Worm (Caenorhabditis elegans) whole organism, L4 larva: ENCODE data around the gene F59B10.2.
A peak's percentile ranks its signal among the peaks of the same experiment; 100 is the strongest.

Source experiments
- D1046.2 ChIP-seq: fragments of 200-800 bp; sonication (Bioruptor generic); IDR thresholded peaks from 2 replicates; pipeline ENCODE4 v1.3.6; 2022; ENCODE audit warnings: missing genetic modification characterization, missing compliant biosample characterization
- F26F4.8 ChIP-seq: fragments of 200-800 bp; sonication (Bioruptor generic); conservative IDR thresholded peaks from 2 replicates; pipeline ENCODE4 v1.3.6; 2022; ENCODE audit warnings: missing genetic modification characterization, missing compliant biosample characterization
- F49E8.2 ChIP-seq: sonication (generic microtip); optimal IDR thresholded peaks from 2 replicates; lab custom pipeline; 2016; ENCODE audit warnings: missing compliant biosample characterization, mild to moderate bottlenecking, missing genetic modification characterization, borderline replicate concordance
- T26A8.4 ChIP-seq: fragments of 200-800 bp; sonication (Bioruptor generic); IDR thresholded peaks from 2 replicates; pipeline ENCODE4 v1.3.6; 2022; ENCODE audit warnings: missing genetic modification characterization, missing compliant biosample characterization
- Y48G9A.11 ChIP-seq: fragments of 200-800 bp; sonication (Bioruptor generic); IDR thresholded peaks from 2 replicates; pipeline ENCODE4 v1.3.6; 2022; ENCODE audit warnings: missing genetic modification reagents, missing genetic modification characterization, missing compliant biosample characterization
- arid-1 ChIP-seq: fragments of 200-800 bp; sonication (Bioruptor generic); conservative IDR thresholded peaks from 2 replicates; pipeline ENCODE4 v1.3.6; 2022; ENCODE audit warnings: missing genetic modification reagents, missing genetic modification characterization, missing compliant biosample characterization
- ceh-20 ChIP-seq: fragments of 200-800 bp; sonication (Bioruptor generic); IDR thresholded peaks from 2 replicates; pipeline ENCODE4 v1.3.6; 2022; ENCODE audit warnings: missing genetic modification reagents, missing genetic modification characterization, missing compliant biosample characterization
- ceh-32 ChIP-seq: sonication (generic microtip); optimal IDR thresholded peaks from 2 replicates; lab custom pipeline; 2016; ENCODE audit warnings: mild to moderate bottlenecking, missing genetic modification characterization, missing compliant biosample characterization; ENCODE audit not compliant: poor library complexity
- ceh-62 ChIP-seq: sonication (generic microtip); optimal IDR thresholded peaks from 2 replicates; lab custom pipeline; 2017; ENCODE audit warnings: missing biosample characterization, missing genetic modification characterization
- daf-16 ChIP-seq, 3 experiments: sonication (generic microtip); optimal IDR thresholded peaks; 2 replicates each; lab custom pipeline; 2016 to 2017; ENCODE audit warnings: missing genetic modification characterization in 3 of 3, missing genetic modification reagents in 3 of 3, mild to moderate bottlenecking in 2 of 3, missing compliant biosample characterization in 2 of 3, missing biosample characterization in 1 of 3, moderate library complexity in 1 of 3
- dmd-6 ChIP-seq: fragments of 200-800 bp; sonication (Bioruptor generic); IDR thresholded peaks from 2 replicates; pipeline ENCODE4 v1.3.6; 2022; ENCODE audit warnings: missing genetic modification reagents, missing genetic modification characterization, missing compliant biosample characterization
- dmd-8 ChIP-seq: fragments of 200-800 bp; sonication (Bioruptor generic); IDR thresholded peaks from 2 replicates; pipeline ENCODE4 v1.3.6; 2022; ENCODE audit warnings: missing genetic modification characterization, missing compliant biosample characterization
- dmd-9 ChIP-seq: fragments of 200-800 bp; sonication (Bioruptor generic); IDR thresholded peaks from 2 replicates; pipeline ENCODE4 v1.3.6; 2022; ENCODE audit warnings: missing genetic modification reagents, missing genetic modification characterization, missing compliant biosample characterization
- egl-27 ChIP-seq: sonication (generic microtip); optimal IDR thresholded peaks from 3 replicates; lab custom pipeline; 2017; ENCODE audit warnings: missing biosample characterization, missing genetic modification reagents, missing genetic modification characterization
- egl-43 ChIP-seq: fragments of 200-800 bp; sonication (Bioruptor generic); IDR thresholded peaks from 2 replicates; pipeline ENCODE4 v1.3.6; 2022; ENCODE audit warnings: missing genetic modification reagents, missing genetic modification characterization, missing compliant biosample characterization
- fos-1 ChIP-seq: fragments of 150-350 bp; optimal IDR thresholded peaks from 2 replicates; lab custom pipeline; 2014; ENCODE audit warnings: missing biosample characterization, missing genetic modification characterization
- hlh-11 ChIP-seq: fragments of 200-800 bp; sonication (Bioruptor generic); optimal IDR thresholded peaks from 2 replicates; lab custom pipeline; 2018; ENCODE audit warnings: mild to moderate bottlenecking, missing genetic modification characterization, missing compliant biosample characterization
- hlh-30 ChIP-seq: sonication (generic microtip); optimal IDR thresholded peaks from 2 replicates; lab custom pipeline; 2017; ENCODE audit warnings: antibody characterized with exemption, mild to moderate bottlenecking, missing genetic modification characterization, missing compliant biosample characterization; ENCODE audit not compliant: insufficient read depth
- lin-15B ChIP-seq: fragments of 150-350 bp; sonication (generic microtip); optimal IDR thresholded peaks from 3 replicates; lab custom pipeline; 2014; ENCODE audit warnings: missing biosample characterization, missing genetic modification characterization
- lin-29 ChIP-seq: fragments of 200-800 bp; sonication (Bioruptor generic); IDR thresholded peaks from 2 replicates; pipeline ENCODE4 v1.3.6; 2022; ENCODE audit warnings: missing genetic modification reagents, missing genetic modification characterization, missing compliant biosample characterization
- lin-38 ChIP-seq: fragments of 200-800 bp; sonication (Bioruptor generic); IDR thresholded peaks from 2 replicates; pipeline ENCODE4 v1.3.6; 2022; ENCODE audit warnings: missing genetic modification reagents, missing genetic modification characterization, missing compliant biosample characterization
- lin-39 ChIP-seq: fragments of 150-350 bp; optimal IDR thresholded peaks from 2 replicates; lab custom pipeline; 2014; ENCODE audit warnings: missing biosample characterization, missing genetic modification reagents, missing genetic modification characterization
- lir-3 ChIP-seq: sonication (generic microtip); optimal IDR thresholded peaks from 2 replicates; lab custom pipeline; 2016; ENCODE audit warnings: mild to moderate bottlenecking, missing genetic modification characterization, missing compliant biosample characterization
- lsy-2 ChIP-seq, 2 experiments: fragments of 150-350 bp in 1 of 2; sonication (generic microtip) in 1 of 2; optimal IDR thresholded peaks; 2 replicates each; lab custom pipeline; 2014 to 2017; ENCODE audit warnings: missing biosample characterization in 2 of 2, missing genetic modification characterization in 2 of 2
- madf-9 ChIP-seq: fragments of 200-800 bp; sonication (Bioruptor generic); conservative IDR thresholded peaks from 2 replicates; pipeline ENCODE4 v1.3.6; 2022; ENCODE audit warnings: missing genetic modification reagents, missing genetic modification characterization, missing compliant biosample characterization
- mdl-1 ChIP-seq, 2 experiments: fragments of 150-350 bp in 1 of 2; sonication (generic microtip) in 1 of 2; optimal IDR thresholded peaks; 2 replicates each; lab custom pipeline; 2014 to 2017; ENCODE audit warnings: missing biosample characterization in 2 of 2, missing genetic modification characterization in 2 of 2
- mep-1 ChIP-seq: fragments of 150-350 bp; sonication (generic microtip); optimal IDR thresholded peaks from 3 replicates; lab custom pipeline; 2014; ENCODE audit warnings: missing biosample characterization, missing genetic modification characterization
- mes-2 ChIP-seq: sonication (generic microtip); optimal IDR thresholded peaks from 2 replicates; lab custom pipeline; 2016; ENCODE audit warnings: missing genotype, mild to moderate bottlenecking, missing genetic modification characterization, missing compliant biosample characterization; ENCODE audit not compliant: poor library complexity, severe bottlenecking
- mxl-2 ChIP-seq: fragments of 200-800 bp; sonication (Bioruptor generic); conservative IDR thresholded peaks from 2 replicates; pipeline ENCODE4 v1.3.6; 2022; ENCODE audit warnings: missing genetic modification reagents, missing genetic modification characterization, missing compliant biosample characterization
- nhr-237 ChIP-seq: sonication (generic microtip); optimal IDR thresholded peaks from 2 replicates; lab custom pipeline; 2017; ENCODE audit warnings: missing biosample characterization, missing genetic modification characterization
- nhr-25 ChIP-seq: sonication (generic microtip); optimal IDR thresholded peaks from 2 replicates; lab custom pipeline; 2017; ENCODE audit warnings: missing genetic modification characterization, mild to moderate bottlenecking, missing compliant biosample characterization, antibody characterized with exemption, moderate library complexity, borderline replicate concordance; ENCODE audit not compliant: insufficient read depth
- nhr-41 ChIP-seq: fragments of 200-800 bp; sonication (Bioruptor generic); IDR thresholded peaks from 2 replicates; pipeline ENCODE4 v1.3.6; 2022; ENCODE audit warnings: missing genetic modification reagents, missing genetic modification characterization, missing compliant biosample characterization
- nhr-48 ChIP-seq: sonication (generic microtip); optimal IDR thresholded peaks from 2 replicates; lab custom pipeline; 2016; ENCODE audit warnings: mild to moderate bottlenecking, missing genetic modification characterization, missing compliant biosample characterization
- nhr-6 ChIP-seq: fragments of 150-350 bp; optimal IDR thresholded peaks from 2 replicates; lab custom pipeline; 2014; ENCODE audit warnings: missing biosample characterization, missing genetic modification characterization
- pha-4 ChIP-seq, 2 experiments: fragments of 150-350 bp in 1 of 2; fragments of 200-800 bp in 1 of 2; sonication (Bioruptor generic) in 1 of 2; IDR thresholded peaks in 1 of 2; optimal IDR thresholded peaks in 1 of 2; 2 replicates each; pipeline versions ENCODE4 v1.3.6 to Lab custom; 2014 to 2022; ENCODE audit warnings: missing genetic modification characterization in 2 of 2, missing genetic modification reagents in 2 of 2, missing biosample characterization in 1 of 2, missing compliant biosample characterization in 1 of 2
- pqm-1 ChIP-seq: sonication (generic microtip); optimal IDR thresholded peaks from 2 replicates; lab custom pipeline; 2017; ENCODE audit warnings: missing biosample characterization, missing genetic modification characterization
- set-16 ChIP-seq: fragments of 200-800 bp; sonication (Bioruptor generic); IDR thresholded peaks from 2 replicates; pipeline ENCODE4 v1.3.6; 2022; ENCODE audit warnings: missing genetic modification reagents, missing genetic modification characterization, missing compliant biosample characterization
- tag-97 ChIP-seq: fragments of 200-800 bp; sonication (Bioruptor generic); IDR thresholded peaks from 2 replicates; pipeline ENCODE4 v1.3.6; 2022; ENCODE audit warnings: missing genetic modification characterization, missing compliant biosample characterization
- tra-1 ChIP-seq: fragments of 200-800 bp; sonication (Bioruptor generic); IDR thresholded peaks from 2 replicates; pipeline ENCODE4 v1.3.6; 2022; ENCODE audit warnings: missing genetic modification reagents, missing genetic modification characterization, missing compliant biosample characterization
- unc-39 ChIP-seq: sonication (generic microtip); optimal IDR thresholded peaks from 2 replicates; lab custom pipeline; 2017; ENCODE audit warnings: missing biosample characterization, missing genetic modification characterization
- unc-62 ChIP-seq, 3 experiments: fragments of 150-350 bp in 1 of 3; sonication (generic microtip); optimal IDR thresholded peaks in 2 of 3; peaks in 1 of 3; 1 replicate in 1 of 3; 2 replicates in 2 of 3; lab custom pipeline; 2014 to 2017; ENCODE audit warnings: missing biosample characterization in 3 of 3, missing genetic modification characterization in 3 of 3, missing genetic modification reagents in 3 of 3, missing genotype in 1 of 3
- ztf-11 ChIP-seq: fragments of 150-350 bp; optimal IDR thresholded peaks from 2 replicates; lab custom pipeline; 2014; ENCODE audit warnings: missing biosample characterization, missing genetic modification characterization

F59B10.2 gene

DNA sequence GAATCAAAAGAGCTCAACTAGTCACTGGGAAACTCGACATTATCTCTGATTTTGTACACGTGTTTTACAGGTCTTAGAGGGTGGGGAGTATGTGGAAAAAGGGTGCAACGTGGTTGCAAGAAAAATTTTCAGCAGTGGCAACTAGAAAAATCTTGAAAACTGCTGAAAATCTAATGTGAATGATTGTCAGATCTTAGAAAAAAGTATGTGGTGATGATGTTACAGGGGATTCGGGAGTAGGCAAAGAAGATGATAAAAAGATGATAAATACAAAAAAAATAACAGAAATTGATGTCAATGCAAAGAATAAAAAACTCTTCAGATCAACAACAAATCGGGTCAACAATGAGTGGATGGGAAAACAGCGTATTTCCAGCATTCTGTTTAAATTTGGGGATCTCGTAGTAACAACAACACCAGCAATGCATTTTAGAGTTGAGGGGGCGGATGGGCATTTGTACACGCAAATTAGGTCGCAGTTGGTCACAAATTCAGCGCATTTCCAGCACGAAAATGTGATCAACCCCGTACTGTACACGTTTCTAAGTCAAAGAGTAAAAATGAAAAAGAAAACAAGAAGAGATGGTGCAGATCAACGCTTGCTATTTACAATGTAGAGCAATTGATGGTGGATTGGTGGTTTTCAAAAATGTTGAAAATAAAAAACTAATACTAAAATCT lies 34.0 kb upstream of the F59B10.2 start (continued):
- no peak for TF ChIP-seq mdl-1 (tag; optimal IDR thresholded peaks at IDR 0.05; lab: Kevin White, UChicago)
- no peak for TF ChIP-seq nhr-48 (tag; lab: Kevin White, UChicago)
- TF ChIP-seq lir-3 (tag; lab: Kevin White, UChicago), result no peak
- TF ChIP-seq ztf-11 (tag; lab: Kevin White, UChicago), result no peak
- TF ChIP-seq dmd-9 (GFP tag; lab: Robert Waterston, UW), result no peak
- TF ChIP-seq hlh-11 (tag; lab: Kevin White, UChicago), result no peak
- TF ChIP-seq lsy-2 (tag; optimal IDR thresholded peaks at IDR 0.05; lab: Kevin White, UChicago), result peak in 1 of 2 experiments; percentile 2
- no peak for TF ChIP-seq dmd-8 (GFP tag; lab: Robert Waterston, UW)
- TF ChIP-seq lin-29 (GFP tag; lab: Robert Waterston, UW), result peak; percentile 37; the same call in 1 of the 2 replicates
- TF ChIP-seq mep-1 (tag; lab: Kevin White, UChicago), result peak; percentile 17
- TF ChIP-seq F49E8.2, result peak; percentile 5
- no peak; the same call in 1 of the 2 replicates for TF ChIP-seq egl-43 (GFP tag; lab: Robert Waterston, UW)
- TF ChIP-seq pha-4 (GFP tag; IDR thresholded peaks at IDR 0.05; lab: Robert Waterston, UW), result peak; percentile 25; the same call in 1 of the 2 replicates
- TF ChIP-seq pha-4 (tag; optimal IDR thresholded peaks at IDR 0.05; lab: Kevin White, UChicago), result no peak
- TF ChIP-seq mxl-2 (GFP tag; lab: Robert Waterston, UW), result no peak
- TF ChIP-seq ceh-62, result no peak
- no peak for TF ChIP-seq lin-39 (tag; lab: Kevin White, UChicago)
- peak; percentile 2 for TF ChIP-seq unc-39 (tag; lab: Kevin White, UChicago)

- TF ChIP-seq tra-1 (GFP tag; lab: Robert Waterston, UW), result peak; percentile 39; the same call in 1 of the 2 replicates
- TF ChIP-seq ceh-32, result no peak
- TF ChIP-seq fos-1 (tag; lab: Kevin White, UChicago), result no peak
- TF ChIP-seq dmd-9 (GFP tag; lab: Robert Waterston, UW), result peak; percentile 2; the same call in 1 of the 2 replicates
- peak; percentile 7 for TF ChIP-seq nhr-48 (tag; lab: Kevin White, UChicago)
- TF ChIP-seq mes-2, result peak; percentile 21
- TF ChIP-seq nhr-25 (tag; lab: Kevin White, UChicago), result peak; percentile 72
- peak; percentile 74 for TF ChIP-seq ceh-20 (GFP tag; lab: Robert Waterston, UW)
- peak; percentile 66; the same call in 1 of the 2 replicates for TF ChIP-seq arid-1 (GFP tag; lab: Robert Waterston, UW)
- TF ChIP-seq lin-15B (tag; lab: Kevin White, UChicago), result no peak
- no peak for TF ChIP-seq daf-16 (GFP tag; optimal IDR thresholded peaks at IDR 0.05; lab: Kevin White, UChicago)
- TF ChIP-seq daf-16 (tag; optimal IDR thresholded peaks at IDR 0.05; lab: Kevin White, UChicago), result peak; percentile 17
- TF ChIP-seq dmd-6 (GFP tag; lab: Robert Waterston, UW), result peak; percentile 16; the same call in 1 of the 2 replicates
- peak; percentile 4; the same call in 1 of the 2 replicates for TF ChIP-seq madf-9
- no peak for TF ChIP-seq pqm-1 (tag; lab: Kevin White, UChicago)
- no peak; the same call in none of the 2 replicates for TF ChIP-seq pha-4 (GFP tag; IDR thresholded peaks at IDR 0.05; lab: Robert Waterston, UW)
- no peak for TF ChIP-seq pha-4 (tag; optimal IDR thresholded peaks at IDR 0.05; lab: Kevin White, UChicago)
- peak in 1 of 2 experiments; percentile 72 for TF ChIP-seq unc-62 (GFP tag; optimal IDR thresholded peaks at IDR 0.05 in 1 of 2; lab: Kevin White, UChicago)
- TF ChIP-seq unc-62 (tag; optimal IDR thresholded peaks at IDR 0.05; lab: Kevin White, UChicago), result no peak
- peak; percentile 11; the same call in 1 of the 2 replicates for TF ChIP-seq tag-97 (GFP tag; lab: Robert Waterston, UW)
- TF ChIP-seq F26F4.8 (GFP tag; lab: Robert Waterston, UW), result 0 out of 2 replicates have a peak, but pooled peaks have one; percentile 6
- TF ChIP-seq mdl-1 (tag; optimal IDR thresholded peaks at IDR 0.05; lab: Kevin White, UChicago), result peak in 1 of 2 experiments; percentile 7
- no peak for TF ChIP-seq hlh-30 (tag; lab: Kevin White, UChicago)
- no peak for TF ChIP-seq nhr-237 (tag; lab: Kevin White, UChicago)
- TF ChIP-seq Y48G9A.11 (GFP tag; lab: Robert Waterston, UW), result peak; percentile 22; the same call in 1 of the 2 replicates
- TF ChIP-seq D1046.2 (GFP tag; lab: Robert Waterston, UW), result peak; percentile 57; the same call in 1 of the 2 replicates
- TF ChIP-seq T26A8.4 (GFP tag; lab: Robert Waterston, UW), result peak; percentile 51
- peak; percentile 4 for TF ChIP-seq nhr-6
- peak; percentile 42 for TF ChIP-seq lin-38 (GFP tag; lab: Robert Waterston, UW)
- TF ChIP-seq egl-27 (tag; lab: Kevin White, UChicago), result no peak
- no peak for TF ChIP-seq set-16
- TF ChIP-seq nhr-41 (GFP tag; lab: Robert Waterston, UW), result peak; percentile 50
These were observed 33.2 kb upstream of the F59B10.2 start for ce11 chrII:10542654-10543456.
